Worm (Caenorhabditis elegans) whole organism, young adult: ENCODE results near the gene set-3.

Experiments used
- B0019.2 ChIP-seq: fragments of 200-800 bp; sonication (Bioruptor generic); conservative IDR thresholded peaks from 2 replicates; pipeline ENCODE4 v1.3.6; 2022; ENCODE audit warnings: missing genetic modification reagents, missing genetic modification characterization, missing compliant biosample characterization
- C17E4.6 ChIP-seq: fragments of 200-800 bp; sonication (Bioruptor generic); IDR thresholded peaks from 2 replicates; pipeline ENCODE4 v1.3.6; 2022; ENCODE audit warnings: missing genetic modification reagents, missing genetic modification characterization, missing compliant biosample characterization
- F10E7.11 ChIP-seq: sonication (generic microtip); optimal IDR thresholded peaks from 2 replicates; lab custom pipeline; 2017; ENCODE audit warnings: mild to moderate bottlenecking, missing genetic modification characterization, moderate library complexity, missing compliant biosample characterization
- T26A5.8 ChIP-seq: sonication (generic microtip); optimal IDR thresholded peaks from 2 replicates; lab custom pipeline; 2016; ENCODE audit warnings: missing genetic modification characterization, missing compliant biosample characterization
- Y56A3A.18 ChIP-seq: fragments of 200-800 bp; sonication (Bioruptor generic); IDR thresholded peaks from 2 replicates; pipeline ENCODE4 v1.3.6; 2022; ENCODE audit warnings: missing genetic modification reagents, missing genetic modification characterization, missing compliant biosample characterization
- Y95B8A.8 ChIP-seq: fragments of 200-800 bp; sonication (Bioruptor generic); IDR thresholded peaks from 2 replicates; pipeline ENCODE4 v1.3.6; 2022; ENCODE audit warnings: missing genetic modification reagents, missing genetic modification characterization, missing compliant biosample characterization
- ama-1 ChIP-seq, 3 experiments: fragments of 150-350 bp in 1 of 3; sonication (generic microtip) in 2 of 3; optimal IDR thresholded peaks; 2 replicates each; lab custom pipeline; 2014 to 2018; ENCODE audit warnings: missing biosample characterization in 2 of 3, missing genetic modification characterization in 2 of 3, missing genetic modification reagents in 2 of 3
- aptf-2 ChIP-seq: fragments of 200-800 bp; sonication (Bioruptor generic); conservative IDR thresholded peaks from 2 replicates; pipeline ENCODE4 v1.3.6; 2022; ENCODE audit warnings: missing genetic modification reagents, missing genetic modification characterization, missing compliant biosample characterization
- atf-7 ChIP-seq: sonication (generic microtip); optimal IDR thresholded peaks from 2 replicates; lab custom pipeline; 2017; ENCODE audit warnings: mild to moderate bottlenecking, missing genetic modification characterization, missing compliant biosample characterization
- attf-3 ChIP-seq: fragments of 200-800 bp; sonication (Bioruptor generic); conservative IDR thresholded peaks from 2 replicates; pipeline ENCODE4 v1.3.6; 2022; ENCODE audit warnings: missing genetic modification reagents, missing genetic modification characterization, missing compliant biosample characterization
- bed-2 ChIP-seq: fragments of 200-800 bp; sonication (Bioruptor generic); IDR thresholded peaks from 2 replicates; pipeline ENCODE4 v1.3.6; 2022; ENCODE audit warnings: missing genetic modification reagents, missing genetic modification characterization, missing compliant biosample characterization
- die-1 ChIP-seq: sonication (generic microtip); optimal IDR thresholded peaks from 2 replicates; lab custom pipeline; 2016; ENCODE audit warnings: missing genotype, mild to moderate bottlenecking, missing genetic modification characterization, missing compliant biosample characterization
- dox-1 ChIP-seq: fragments of 200-800 bp; sonication (Bioruptor generic); IDR thresholded peaks from 2 replicates; pipeline ENCODE4 v1.3.6; 2022; ENCODE audit warnings: missing genetic modification reagents, missing genetic modification characterization, missing compliant biosample characterization
- gei-17 ChIP-seq: fragments of 200-800 bp; sonication (Bioruptor generic); optimal IDR thresholded peaks from 2 replicates; lab custom pipeline; 2018; ENCODE audit warnings: mild to moderate bottlenecking, missing genetic modification characterization, missing compliant biosample characterization
- hlh-12 ChIP-seq: sonication (generic microtip); optimal IDR thresholded peaks from 2 replicates; lab custom pipeline; 2016; ENCODE audit warnings: missing genetic modification characterization, missing compliant biosample characterization
- hmg-20 ChIP-seq: fragments of 200-800 bp; sonication (Bioruptor generic); IDR thresholded peaks from 2 replicates; pipeline ENCODE4 v1.3.6; 2022; ENCODE audit warnings: missing genetic modification reagents, missing genetic modification characterization, missing compliant biosample characterization
- lin-26 ChIP-seq: fragments of 200-800 bp; sonication (Bioruptor generic); IDR thresholded peaks from 2 replicates; pipeline ENCODE4 v1.3.6; 2022; ENCODE audit warnings: missing genetic modification reagents, missing genetic modification characterization, missing compliant biosample characterization
- lin-35 ChIP-seq, 3 experiments: fragments of 150-350 bp in 2 of 3; sonication (generic microtip) in 1 of 3; optimal IDR thresholded peaks; 2 replicates each; lab custom pipeline; 2014 to 2018; ENCODE audit warnings: missing biosample characterization in 3 of 3, missing genetic modification characterization in 3 of 3, missing genetic modification reagents in 3 of 3
- madf-10 ChIP-seq: sonication (generic microtip); optimal IDR thresholded peaks from 2 replicates; lab custom pipeline; 2016; ENCODE audit warnings: mild to moderate bottlenecking, missing genetic modification characterization, missing compliant biosample characterization
- madf-8 ChIP-seq: fragments of 200-800 bp; sonication (Bioruptor generic); conservative IDR thresholded peaks from 2 replicates; pipeline ENCODE4 v1.3.6; 2022; ENCODE audit warnings: missing genetic modification reagents, missing genetic modification characterization, missing compliant biosample characterization
- nhr-120 ChIP-seq: fragments of 200-800 bp; sonication (Bioruptor generic); IDR thresholded peaks from 2 replicates; pipeline ENCODE4 v1.3.6; 2022; ENCODE audit warnings: missing genetic modification characterization, missing compliant biosample characterization
- nhr-80 ChIP-seq: sonication (generic microtip); optimal IDR thresholded peaks from 2 replicates; lab custom pipeline; 2016; ENCODE audit warnings: missing genetic modification characterization, missing compliant biosample characterization
- nhr-90 ChIP-seq: sonication (generic microtip); optimal IDR thresholded peaks from 2 replicates; lab custom pipeline; 2016; ENCODE audit warnings: missing genotype, mild to moderate bottlenecking, missing genetic modification characterization, missing compliant biosample characterization
- sdz-38 ChIP-seq: sonication (generic microtip); optimal IDR thresholded peaks from 2 replicates; lab custom pipeline; 2016; ENCODE audit warnings: missing genotype, missing genetic modification characterization, missing compliant biosample characterization
- snpc-4 ChIP-seq, 5 experiments: fragments of 150-350 bp in 1 of 5; sonication (generic microtip) in 4 of 5; optimal IDR thresholded peaks; 2 replicates each; lab custom pipeline; 2014 to 2018; ENCODE audit warnings: missing genetic modification characterization in 5 of 5, missing biosample characterization in 3 of 5, antibody characterized with exemption in 2 of 5, mild to moderate bottlenecking in 2 of 5, missing compliant biosample characterization in 2 of 5, missing genotype in 2 of 5, moderate library complexity in 2 of 5, missing genetic modification reagents in 1 of 5
- somi-1 ChIP-seq: fragments of 200-800 bp; sonication (Bioruptor generic); optimal IDR thresholded peaks from 2 replicates; lab custom pipeline; 2018; ENCODE audit warnings: mild to moderate bottlenecking, missing genetic modification characterization, missing compliant biosample characterization
- sptf-2 ChIP-seq: fragments of 200-800 bp; sonication (Bioruptor generic); optimal IDR thresholded peaks from 2 replicates; lab custom pipeline; 2018; ENCODE audit warnings: mild to moderate bottlenecking, missing genetic modification characterization, missing compliant biosample characterization
- tbp1 ChIP-seq: fragments of 200-800 bp; sonication (Bioruptor generic); optimal IDR thresholded peaks from 2 replicates; lab custom pipeline; 2018; ENCODE audit warnings: mild to moderate bottlenecking, missing genetic modification characterization, missing compliant biosample characterization
- unc-62 ChIP-seq: fragments of 150-350 bp; optimal IDR thresholded peaks from 2 replicates; lab custom pipeline; 2014; ENCODE audit warnings: missing biosample characterization, missing genetic modification reagents, missing genetic modification characterization

Gene set-3

ce11 chrIII:9714731-9715130, 20.4 kb upstream of the set-3 start:
- TF ChIP-seq attf-3 (GFP tag; lab: Robert Waterston, UW) (no peak), T26A5.8 (no peak), sdz-38 (tag; lab: Kevin White, UChicago) (no peak), dox-1 (GFP tag; lab: Robert Waterston, UW) (no peak), gei-17 (GFP tag; lab: Kevin White, UChicago) (no peak), B0019.2 (GFP tag; lab: Robert Waterston, UW) (no peak), Y56A3A.18 (GFP tag; lab: Robert Waterston, UW) (no peak), somi-1 (GFP tag; lab: Kevin White, UChicago) (no peak), atf-7 (tag; lab: Kevin White, UChicago) (no peak), hlh-12 (no peak)

ce11 chrIII:9713862-9714261, 19.5 kb upstream of the set-3 start, which contains the start of gene ncx-6:
Gene ncx-6, minus strand, starts transcription at chrIII:9713949.
- TF ChIP-seq nhr-80 (tag; lab: Kevin White, UChicago): peak; percentile 53
- no peak for TF ChIP-seq bed-2
- no peak for TF ChIP-seq tbp1 (GFP tag; lab: Kevin White, UChicago)
- no peak for TF ChIP-seq snpc-4 (GFP tag; optimal IDR thresholded peaks at IDR 0.05; lab: Kevin White, UChicago)
- peak in 1 of 4 experiments; percentile 16 for TF ChIP-seq snpc-4 (tag; optimal IDR thresholded peaks at IDR 0.05; lab: Kevin White, UChicago)

ce11 chrIII:9713182-9713581, 18.8 kb upstream of the set-3 start:
- TF ChIP-seq F10E7.11 (tag; lab: Kevin White, UChicago) (no peak), ama-1 (optimal IDR thresholded peaks at IDR 0.05; lab: Kevin White, UChicago) (no peak), ama-1 (GFP tag; optimal IDR thresholded peaks at IDR 0.05; lab: Kevin White, UChicago) (no peak)

- TF ChIP-seq madf-10 (tag; lab: Kevin White, UChicago) (no peak), aptf-2 (GFP tag; lab: Robert Waterston, UW) (no peak), nhr-120 (no peak), nhr-90 (no peak), madf-8 (GFP tag; lab: Robert Waterston, UW) (no peak), Y56A3A.18 (GFP tag; lab: Robert Waterston, UW) (no peak), hmg-20 (GFP tag; lab: Robert Waterston, UW) (no peak), hlh-12 (no peak), die-1 (tag; lab: Kevin White, UChicago) (no peak), C17E4.6 (GFP tag; lab: Robert Waterston, UW) (no peak), sdz-38 (tag; lab: Kevin White, UChicago) (no peak), unc-62 (GFP tag; lab: Kevin White, UChicago) (no peak), lin-26 (GFP tag; lab: Robert Waterston, UW) (no peak)
Measured at ce11 chrIII:9711163-9711562, 16.8 kb upstream of the set-3 start.

ce11 chrIII:9705157-9705905, 11.0 kb upstream of the set-3 start:
- TF ChIP-seq lin-26 (GFP tag; lab: Robert Waterston, UW) (no peak), lin-35 (GFP tag; optimal IDR thresholded peaks at IDR 0.05; lab: Kevin White, UChicago) (peak in 1 of 3 experiments; percentile 25), sptf-2 (no peak)

ce11 chrIII:9704606-9704938, 10.2 kb upstream of the set-3 start:
- no peak for TF ChIP-seq Y95B8A.8 (GFP tag; lab: Robert Waterston, UW)
- TF ChIP-seq atf-7 (tag; lab: Kevin White, UChicago): peak; percentile 40
